Fruit fly (Drosophila melanogaster) whole organism: Measurements from ENCODE around the gene mat.

Experiments
- CG8478 ChIP-seq: fragments of >200 bp; optimal IDR thresholded peaks from 2 replicates; lab custom pipeline; 2018; ENCODE audit warnings: inconsistent platforms
- Dll ChIP-seq: fragments of >200 bp; optimal IDR thresholded peaks from 2 replicates; lab custom pipeline; 2017
- pan ChIP-seq: fragments of >200 bp; optimal IDR thresholded peaks from 2 replicates; lab custom pipeline; 2017
- psq ChIP-seq: fragments of >200 bp; optimal IDR thresholded peaks from 2 replicates; lab custom pipeline; 2017

DNA sequence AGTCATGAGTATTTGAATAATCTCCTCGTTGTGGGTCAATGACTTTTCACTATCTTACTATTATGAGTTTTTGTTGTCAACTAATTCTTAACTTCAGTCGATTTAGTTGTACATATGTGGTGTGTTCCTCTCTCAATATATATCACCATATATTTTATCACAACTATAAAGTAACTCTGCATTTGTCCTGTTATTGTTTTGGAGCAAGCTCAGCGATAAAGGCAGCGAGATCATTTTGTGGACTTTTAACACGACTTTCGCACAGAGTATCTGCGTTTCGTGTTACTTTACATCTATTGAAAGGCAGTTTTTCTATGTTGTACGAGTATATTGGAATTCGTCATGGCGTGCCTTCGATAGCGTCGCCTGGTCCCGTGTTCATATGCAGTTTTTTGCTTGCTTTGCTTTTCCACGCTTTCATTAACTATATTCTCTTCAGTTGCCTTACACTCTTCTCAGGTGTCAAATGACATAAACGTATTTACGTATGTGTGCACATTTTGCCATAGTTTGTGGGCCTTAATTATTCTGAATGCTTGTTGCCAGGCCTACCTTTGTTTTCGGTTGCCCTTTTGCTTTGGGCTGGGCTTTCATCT, 27.2 kb upstream of the mat start:
- TF ChIP-seq psq (lab: Kevin White, UChicago), result no peak
- TF ChIP-seq Dll (lab: Kevin White, UChicago), result no peak
- no peak for TF ChIP-seq CG8478 (lab: Kevin White, UChicago)
- TF ChIP-seq pan (lab: Kevin White, UChicago), result no peak
